Worm (Caenorhabditis elegans) whole organism, early embryonic: ENCODE results near the gene Y24D9A.7.

Source experiments
- B0310.2 ChIP-seq: sonication (generic microtip); optimal IDR thresholded peaks from 2 replicates; lab custom pipeline; 2016; ENCODE audit warnings: mild to moderate bottlenecking, missing genetic modification characterization, missing compliant biosample characterization
- F13C5.2 ChIP-seq: sonication (generic microtip); optimal IDR thresholded peaks from 2 replicates; lab custom pipeline; 2017; ENCODE audit warnings: mild to moderate bottlenecking, missing genetic modification characterization, inconsistent platforms, missing compliant biosample characterization
- aly-1 ChIP-seq: sonication (generic microtip); optimal IDR thresholded peaks from 2 replicates; lab custom pipeline; 2016; ENCODE audit warnings: missing genetic modification characterization, missing compliant biosample characterization
- ama-1 ChIP-seq: fragments of 150-350 bp; optimal IDR thresholded peaks from 2 replicates; lab custom pipeline; 2014
- ceh-13 ChIP-seq: fragments of 200-800 bp; sonication (Bioruptor generic); optimal IDR thresholded peaks from 2 replicates; lab custom pipeline; 2018; ENCODE audit warnings: mild to moderate bottlenecking, missing genetic modification characterization, missing compliant biosample characterization
- ceh-36 ChIP-seq: sonication (generic microtip); optimal IDR thresholded peaks from 2 replicates; lab custom pipeline; 2016; ENCODE audit warnings: missing genetic modification characterization, inconsistent platforms, missing compliant biosample characterization
- ets-7 ChIP-seq: sonication (generic microtip); optimal IDR thresholded peaks from 2 replicates; lab custom pipeline; 2016; ENCODE audit warnings: missing genotype, missing genetic modification characterization, missing compliant biosample characterization
- flt-1 ChIP-seq: fragments of 200-800 bp; sonication (Bioruptor generic); IDR thresholded peaks from 2 replicates; pipeline ENCODE4 v1.3.6; 2022; ENCODE audit warnings: missing genetic modification characterization, missing compliant biosample characterization
- hmbx-1 ChIP-seq: sonication (generic microtip); optimal IDR thresholded peaks from 2 replicates; lab custom pipeline; 2016; ENCODE audit warnings: mild to moderate bottlenecking, missing genetic modification characterization, missing compliant biosample characterization
- hmg-4 ChIP-seq: fragments of 200-800 bp; sonication (Bioruptor generic); optimal IDR thresholded peaks from 2 replicates; lab custom pipeline; 2018; ENCODE audit warnings: mild to moderate bottlenecking, missing genetic modification characterization, missing compliant biosample characterization
- hnd-1 ChIP-seq: sonication (generic microtip); optimal IDR thresholded peaks from 2 replicates; lab custom pipeline; 2016; ENCODE audit warnings: missing genetic modification characterization, missing compliant biosample characterization
- pes-1 ChIP-seq: fragments of 200-800 bp; sonication (Bioruptor generic); IDR thresholded peaks from 2 replicates; pipeline ENCODE4 v1.3.6; 2022; ENCODE audit warnings: missing genetic modification reagents, missing genetic modification characterization, missing compliant biosample characterization
- scrt-1 ChIP-seq: fragments of 200-800 bp; sonication (Bioruptor generic); IDR thresholded peaks from 2 replicates; pipeline ENCODE4 v1.3.6; 2022; ENCODE audit warnings: missing genetic modification characterization, missing compliant biosample characterization
- sea-1 ChIP-seq: fragments of 200-800 bp; sonication (Bioruptor generic); conservative IDR thresholded peaks from 2 replicates; pipeline ENCODE4 v1.3.6; 2022; ENCODE audit warnings: missing genetic modification characterization, missing compliant biosample characterization
- tbx-11 ChIP-seq: fragments of 200-800 bp; sonication (Bioruptor generic); IDR thresholded peaks from 2 replicates; pipeline ENCODE4 v1.3.6; 2022; ENCODE audit warnings: missing genetic modification characterization, missing compliant biosample characterization
- tbx-37 ChIP-seq: fragments of 200-800 bp; sonication (Bioruptor generic); conservative IDR thresholded peaks from 2 replicates; pipeline ENCODE4 v1.3.6; 2022; ENCODE audit warnings: missing genetic modification reagents, missing genetic modification characterization, missing compliant biosample characterization
- tra-4 ChIP-seq: sonication (generic microtip); optimal IDR thresholded peaks from 2 replicates; lab custom pipeline; 2017; ENCODE audit warnings: missing genetic modification characterization, missing compliant biosample characterization

Y24D9A.7 gene

DNA sequence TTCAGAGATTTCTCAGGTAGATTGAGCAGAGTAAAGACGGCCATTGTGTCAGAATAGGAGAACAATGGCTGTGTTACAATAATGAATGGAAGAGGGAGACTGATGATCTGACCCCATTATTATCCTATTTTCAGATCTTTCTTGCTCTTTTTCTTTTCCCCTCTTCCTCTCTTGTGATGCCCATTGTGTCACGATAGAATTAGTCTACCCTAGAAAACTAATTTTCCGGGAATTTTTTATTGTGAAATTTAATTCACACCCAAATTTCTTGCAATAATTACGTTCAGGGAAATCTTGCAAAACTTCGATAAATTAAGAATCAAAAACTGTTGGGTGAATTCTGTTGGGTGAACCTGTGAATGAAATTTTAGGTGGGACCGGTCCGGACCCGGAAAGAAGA is 36.1 kb upstream of the Y24D9A.7 start, which contains the start of gene fbxb-75:
Gene fbxb-75, minus strand, starts transcription at position 101 of the 400 bp plus-strand sequence.
- no peak for TF ChIP-seq hmbx-1 (tag; lab: Kevin White, UChicago)
- no peak for TF ChIP-seq ama-1 (lab: Kevin White, UChicago)
- TF ChIP-seq B0310.2 (tag; lab: Kevin White, UChicago), result no peak
- no peak for TF ChIP-seq ceh-36
- TF ChIP-seq flt-1, result no peak
- no peak for TF ChIP-seq pes-1 (GFP tag; lab: Robert Waterston, UW)
- TF ChIP-seq scrt-1 (GFP tag; lab: Robert Waterston, UW), result no peak
- no peak for TF ChIP-seq tbx-11 (GFP tag; lab: Robert Waterston, UW)
- no peak for TF ChIP-seq hmg-4 (GFP tag; lab: Kevin White, UChicago)
- no peak for TF ChIP-seq tra-4 (tag; lab: Kevin White, UChicago)
- no peak for TF ChIP-seq hnd-1 (tag; lab: Kevin White, UChicago)
- TF ChIP-seq tbx-37, result no peak
- no peak for TF ChIP-seq ceh-13 (GFP tag; lab: Kevin White, UChicago)
- TF ChIP-seq ets-7 (tag; lab: Kevin White, UChicago), result no peak

DNA sequence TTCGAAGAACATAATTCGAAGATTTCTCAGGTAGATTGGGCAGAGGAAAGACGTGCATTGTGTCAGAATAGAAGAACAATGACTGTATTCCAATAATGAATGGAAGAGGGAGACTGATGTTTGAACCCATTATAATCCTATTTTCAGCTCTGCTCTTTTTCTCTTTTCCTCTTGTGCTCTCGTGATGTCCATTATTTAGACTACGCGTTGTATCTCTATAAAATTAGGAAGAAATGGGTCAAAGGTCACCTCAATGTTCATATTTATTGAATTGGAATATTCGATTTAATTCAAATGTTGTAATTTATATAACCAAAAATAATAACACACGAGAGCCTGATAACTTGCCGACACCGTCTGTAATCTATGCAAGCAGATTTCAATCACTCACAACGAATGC is 34.2 kb upstream of the Y24D9A.7 start, which contains the start of gene fbxb-74:
Gene fbxb-74, minus strand, starts transcription at position 101 of the 400 bp plus-strand sequence.
- no peak for TF ChIP-seq hmbx-1 (tag; lab: Kevin White, UChicago)
- TF ChIP-seq tra-4 (tag; lab: Kevin White, UChicago), result no peak
- no peak for TF ChIP-seq ceh-36
- TF ChIP-seq pes-1 (GFP tag; lab: Robert Waterston, UW), result no peak
- TF ChIP-seq aly-1 (tag; lab: Kevin White, UChicago), result no peak
- TF ChIP-seq hmg-4 (GFP tag; lab: Kevin White, UChicago), result no peak
- no peak for TF ChIP-seq ets-7 (tag; lab: Kevin White, UChicago)
- TF ChIP-seq B0310.2 (tag; lab: Kevin White, UChicago), result no peak
- no peak for TF ChIP-seq ceh-13 (GFP tag; lab: Kevin White, UChicago)
- TF ChIP-seq tbx-37, result no peak
- no peak for TF ChIP-seq scrt-1 (GFP tag; lab: Robert Waterston, UW)

DNA sequence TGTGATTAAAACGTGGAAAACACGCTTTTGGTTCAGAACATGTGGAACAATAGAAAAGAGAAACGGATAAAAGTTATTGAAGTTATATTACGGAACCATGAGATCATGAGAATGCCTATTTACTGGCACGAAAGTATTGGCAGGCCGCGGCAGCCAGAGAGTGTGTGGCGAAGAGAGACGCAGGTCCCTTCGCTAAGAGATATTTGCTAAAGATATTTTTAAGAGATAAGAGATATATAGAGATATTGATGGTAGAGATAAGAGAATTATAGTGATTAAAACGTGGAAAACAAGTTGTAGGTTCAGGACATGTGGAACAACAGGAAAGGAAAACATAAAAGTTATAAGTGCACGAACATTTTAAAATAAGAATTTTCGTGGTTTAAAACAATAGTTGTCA is 32.9 kb upstream of the Y24D9A.7 start:
- TF ChIP-seq pes-1 (GFP tag; lab: Robert Waterston, UW), result no peak

DNA sequence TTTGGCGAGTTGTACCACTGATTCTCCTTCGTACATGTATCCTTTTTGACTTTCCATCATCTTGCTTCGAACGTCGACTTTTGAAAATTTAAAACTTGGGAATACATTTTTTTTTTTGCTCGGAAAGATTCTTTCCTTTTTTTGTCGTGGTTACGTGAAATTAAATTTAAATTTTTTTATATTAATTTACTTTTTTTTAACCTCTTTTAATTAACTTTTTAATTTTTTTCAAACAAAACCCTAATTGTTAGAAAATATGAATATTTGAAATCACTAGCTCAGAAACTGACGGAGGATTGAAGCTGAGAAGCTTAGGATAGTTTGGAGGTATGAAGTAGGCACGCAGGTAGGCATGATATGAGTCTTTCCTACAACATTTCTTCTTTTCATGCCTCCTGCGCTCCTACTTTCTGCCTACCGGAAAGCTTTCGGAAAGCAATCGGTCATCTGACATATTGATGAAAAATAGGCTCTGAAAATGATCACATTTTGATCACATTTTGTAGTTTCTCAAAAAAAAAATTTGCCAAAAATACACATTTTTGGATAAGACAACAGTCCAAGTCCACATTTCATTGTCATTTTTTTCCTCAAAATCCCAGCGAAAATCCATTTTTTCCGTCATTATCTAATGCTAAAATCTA is 29.6 kb upstream of the Y24D9A.7 start, which contains the start of the genes R08C7.8 and R08C7.4:
Gene R08C7.8, minus strand, starts transcription at position 101 of the 644 bp plus-strand sequence.
Gene R08C7.4, plus strand, starts transcription at position 594 of the 644 bp plus-strand sequence.
- TF ChIP-seq aly-1 (tag; lab: Kevin White, UChicago), result no peak
- TF ChIP-seq B0310.2 (tag; lab: Kevin White, UChicago), result no peak
- TF ChIP-seq F13C5.2 (tag; lab: Kevin White, UChicago), result no peak
- no peak for TF ChIP-seq hnd-1 (tag; lab: Kevin White, UChicago)
- no peak for TF ChIP-seq ceh-36
- TF ChIP-seq pes-1 (GFP tag; lab: Robert Waterston, UW), result no peak
- TF ChIP-seq tra-4 (tag; lab: Kevin White, UChicago), result no peak
- TF ChIP-seq sea-1 (GFP tag; lab: Robert Waterston, UW), result no peak
- no peak for TF ChIP-seq tbx-37
- no peak for TF ChIP-seq flt-1

DNA sequence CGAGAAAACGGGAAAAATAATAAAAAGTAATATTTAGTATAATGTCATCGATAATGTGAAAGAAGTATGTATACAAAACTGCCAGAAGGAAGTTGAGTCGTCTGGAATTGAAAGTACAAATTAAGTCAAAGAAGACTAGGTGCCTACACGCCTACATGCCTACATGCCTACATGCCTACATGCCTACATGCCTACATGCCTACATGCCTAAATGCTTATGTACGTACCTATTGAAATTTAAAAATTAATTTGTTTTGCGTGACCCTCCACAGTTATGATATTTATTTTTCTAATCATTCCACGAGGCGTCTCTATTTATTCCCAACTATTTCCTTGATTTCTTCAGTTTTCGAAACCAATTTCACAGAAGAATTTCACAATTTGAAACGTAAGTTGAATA is 24.9 kb upstream of the Y24D9A.7 start, which contains the start of the genes str-185 and R08C7.5:
Gene str-185, minus strand, starts transcription at position 101 of the 400 bp plus-strand sequence.
Gene R08C7.5, plus strand, starts transcription at position 329 of the 400 bp plus-strand sequence.
- TF ChIP-seq aly-1 (tag; lab: Kevin White, UChicago) (no peak), scrt-1 (GFP tag; lab: Robert Waterston, UW) (no peak), tbx-37 (no peak), hmg-4 (GFP tag; lab: Kevin White, UChicago) (no peak), tra-4 (tag; lab: Kevin White, UChicago) (no peak), pes-1 (GFP tag; lab: Robert Waterston, UW) (no peak), F13C5.2 (tag; lab: Kevin White, UChicago) (no peak), tbx-11 (GFP tag; lab: Robert Waterston, UW) (no peak), ets-7 (tag; lab: Kevin White, UChicago) (no peak), flt-1 (no peak), hmbx-1 (tag; lab: Kevin White, UChicago) (no peak), ceh-36 (no peak), hnd-1 (tag; lab: Kevin White, UChicago) (no peak)

DNA sequence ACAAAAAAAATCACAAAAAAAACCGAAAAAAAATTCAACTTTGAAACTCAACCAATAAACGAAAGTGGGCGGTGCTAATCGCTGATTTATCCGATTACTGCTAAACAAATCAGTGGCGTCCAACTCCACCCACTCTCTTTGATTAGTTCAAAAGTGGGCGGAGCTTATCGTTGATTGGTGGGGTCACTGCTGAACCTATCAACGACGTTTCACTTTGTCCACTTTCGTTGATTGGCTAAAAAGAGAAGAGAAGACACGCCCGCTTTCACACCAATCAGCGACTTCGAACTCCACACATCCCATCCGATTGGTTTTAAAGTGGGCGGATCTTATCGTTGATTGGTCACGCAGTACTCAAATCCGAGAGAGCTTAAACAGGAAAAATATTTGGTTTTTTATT is 18.9 kb upstream of the Y24D9A.7 start:
- TF ChIP-seq ceh-36, result no peak
- TF ChIP-seq hmg-4 (GFP tag; lab: Kevin White, UChicago), result no peak
- no peak for TF ChIP-seq tbx-37
- no peak for TF ChIP-seq ets-7 (tag; lab: Kevin White, UChicago)
- TF ChIP-seq hmbx-1 (tag; lab: Kevin White, UChicago), result no peak
- no peak for TF ChIP-seq sea-1 (GFP tag; lab: Robert Waterston, UW)
- no peak for TF ChIP-seq aly-1 (tag; lab: Kevin White, UChicago)
- no peak for TF ChIP-seq ceh-13 (GFP tag; lab: Kevin White, UChicago)
- TF ChIP-seq flt-1, result no peak
- TF ChIP-seq F13C5.2 (tag; lab: Kevin White, UChicago), result no peak
- TF ChIP-seq scrt-1 (GFP tag; lab: Robert Waterston, UW), result no peak
- TF ChIP-seq ama-1 (lab: Kevin White, UChicago), result no peak
- no peak for TF ChIP-seq pes-1 (GFP tag; lab: Robert Waterston, UW)
- no peak for TF ChIP-seq tbx-11 (GFP tag; lab: Robert Waterston, UW)

DNA sequence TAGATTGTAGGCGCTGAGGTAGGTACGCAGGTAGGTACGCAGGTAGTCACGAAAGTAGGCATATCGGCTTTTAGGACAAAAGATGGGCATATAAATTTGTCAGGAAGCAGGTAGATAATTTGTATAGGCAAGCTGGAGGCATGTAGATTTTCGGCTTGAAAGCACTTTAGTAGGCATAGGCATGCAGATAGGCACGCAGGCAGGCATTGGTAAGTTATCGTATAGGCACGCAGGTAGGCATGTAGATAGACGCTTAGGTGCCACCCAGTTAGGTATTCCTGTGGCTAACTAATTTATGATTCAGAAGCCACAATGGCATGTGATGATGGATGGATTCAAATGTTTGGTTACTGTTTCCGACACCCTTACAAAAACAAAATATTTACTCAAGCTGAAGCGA is 18.1 kb upstream of the Y24D9A.7 start:
- no peak for TF ChIP-seq ama-1 (lab: Kevin White, UChicago)
- no peak for TF ChIP-seq ets-7 (tag; lab: Kevin White, UChicago)
- no peak for TF ChIP-seq aly-1 (tag; lab: Kevin White, UChicago)
- TF ChIP-seq ceh-13 (GFP tag; lab: Kevin White, UChicago), result no peak
- TF ChIP-seq hmbx-1 (tag; lab: Kevin White, UChicago), result no peak
- TF ChIP-seq sea-1 (GFP tag; lab: Robert Waterston, UW), result no peak
- TF ChIP-seq pes-1 (GFP tag; lab: Robert Waterston, UW), result no peak
- no peak for TF ChIP-seq scrt-1 (GFP tag; lab: Robert Waterston, UW)
- TF ChIP-seq B0310.2 (tag; lab: Kevin White, UChicago), result no peak
- TF ChIP-seq tra-4 (tag; lab: Kevin White, UChicago), result no peak
